Worm (Caenorhabditis elegans) whole organism, L3 larva: Measurements from ENCODE around the gene scl-5.

Experiments used
- ama-1 ChIP-seq: fragments of 150-350 bp; optimal IDR thresholded peaks from 2 replicates; lab custom pipeline; 2018
- ceh-82 ChIP-seq: fragments of 150-350 bp; optimal IDR thresholded peaks from 2 replicates; lab custom pipeline; 2014; ENCODE audit warnings: missing biosample characterization, missing genetic modification characterization
- ceh-9 ChIP-seq: sonication (generic microtip); optimal IDR thresholded peaks from 2 replicates; lab custom pipeline; 2018; ENCODE audit warnings: missing biosample characterization, missing genetic modification characterization
- fkh-10 ChIP-seq: sonication (generic microtip); optimal IDR thresholded peaks from 2 replicates; lab custom pipeline; 2017; ENCODE audit warnings: missing biosample characterization, missing genetic modification reagents, missing genetic modification characterization
- hmg-11 ChIP-seq: sonication (generic microtip); optimal IDR thresholded peaks from 2 replicates; lab custom pipeline; 2016; ENCODE audit warnings: missing genetic modification characterization, missing compliant biosample characterization
- jun-1 ChIP-seq: fragments of 150-350 bp; optimal IDR thresholded peaks from 2 replicates; lab custom pipeline; 2014; ENCODE audit warnings: missing biosample characterization, missing genetic modification reagents, missing genetic modification characterization
- lin-39 ChIP-seq: fragments of 150-350 bp; optimal IDR thresholded peaks from 2 replicates; lab custom pipeline; 2018; ENCODE audit warnings: missing biosample characterization, missing genetic modification reagents, missing genetic modification characterization
- nhr-12 ChIP-seq: fragments of 150-350 bp; optimal IDR thresholded peaks from 2 replicates; lab custom pipeline; 2014; ENCODE audit warnings: missing biosample characterization, missing genetic modification characterization
- pha-4 ChIP-seq: fragments of 150-350 bp; optimal IDR thresholded peaks from 2 replicates; lab custom pipeline; 2014; ENCODE audit warnings: missing biosample characterization, missing genetic modification reagents, missing genetic modification characterization
- snpc-4 ChIP-seq: fragments of 150-350 bp; optimal IDR thresholded peaks from 2 replicates; lab custom pipeline; 2014; ENCODE audit warnings: missing biosample characterization, missing genetic modification characterization
- zag-1 ChIP-seq: fragments of 150-350 bp; optimal IDR thresholded peaks from 2 replicates; lab custom pipeline; 2014; ENCODE audit warnings: missing biosample characterization, missing genetic modification characterization

ce11 chrIV:13082836-13083763 lies 19.3 kb downstream of the scl-5 start:
- TF ChIP-seq lin-39 (tag; lab: Kevin White, UChicago) (no peak), ceh-82 (tag; lab: Kevin White, UChicago) (no peak), nhr-12 (no peak), fkh-10 (GFP tag; lab: Kevin White, UChicago) (no peak), snpc-4 (tag; lab: Kevin White, UChicago) (no peak), zag-1 (no peak), pha-4 (tag; lab: Kevin White, UChicago) (peak; percentile 24), jun-1 (no peak), ceh-9 (tag; lab: Kevin White, UChicago) (no peak), hmg-11 (tag; lab: Kevin White, UChicago) (no peak), ama-1 (lab: Kevin White, UChicago) (peak; percentile 86)
